Worm (Caenorhabditis elegans) whole organism, young adult: ENCODE measurements around the gene srlf-2.

Experiments
- B0261.1 ChIP-seq: sonication (generic microtip); optimal IDR thresholded peaks from 2 replicates; lab custom pipeline; 2016; ENCODE audit warnings: mild to moderate bottlenecking, missing genetic modification characterization, moderate library complexity, missing compliant biosample characterization
- C06A6.2 ChIP-seq: fragments of 200-800 bp; sonication (Bioruptor generic); conservative IDR thresholded peaks from 2 replicates; pipeline ENCODE4 v1.3.6; 2022; ENCODE audit warnings: missing genetic modification characterization, missing compliant biosample characterization
- C17E4.6 ChIP-seq: fragments of 200-800 bp; sonication (Bioruptor generic); IDR thresholded peaks from 2 replicates; pipeline ENCODE4 v1.3.6; 2022; ENCODE audit warnings: missing genetic modification reagents, missing genetic modification characterization, missing compliant biosample characterization
- D2030.7 ChIP-seq: fragments of 200-800 bp; sonication (Bioruptor generic); IDR thresholded peaks from 2 replicates; pipeline ENCODE4 v1.3.6; 2022; ENCODE audit warnings: missing genetic modification reagents, missing genetic modification characterization, missing compliant biosample characterization
- F23B12.7 ChIP-seq: sonication (generic microtip); optimal IDR thresholded peaks from 2 replicates; lab custom pipeline; 2017; ENCODE audit warnings: missing genetic modification characterization, mild to moderate bottlenecking, missing compliant biosample characterization, antibody characterized with exemption, moderate library complexity; ENCODE audit not compliant: insufficient read depth
- F33H1.4 ChIP-seq: fragments of 200-800 bp; sonication (Bioruptor generic); IDR thresholded peaks from 2 replicates; pipeline ENCODE4 v1.3.6; 2022; ENCODE audit warnings: missing genetic modification reagents, missing genetic modification characterization, missing compliant biosample characterization
- F37B4.10 ChIP-seq: fragments of 200-800 bp; sonication (Bioruptor generic); IDR thresholded peaks from 2 replicates; pipeline ENCODE4 v1.3.6; 2022; ENCODE audit warnings: missing genetic modification characterization, missing compliant biosample characterization
- F39B2.1 ChIP-seq: fragments of 200-800 bp; sonication (Bioruptor generic); IDR thresholded peaks from 2 replicates; pipeline ENCODE4 v1.3.6; 2022; ENCODE audit warnings: missing genetic modification reagents, missing genetic modification characterization, missing compliant biosample characterization
- Y53G8AR.9 ChIP-seq: fragments of 200-800 bp; sonication (Bioruptor generic); conservative IDR thresholded peaks from 2 replicates; pipeline ENCODE4 v1.3.6; 2022; ENCODE audit warnings: missing genetic modification reagents, missing genetic modification characterization, missing compliant biosample characterization
- athp-1 ChIP-seq: sonication (generic microtip); optimal IDR thresholded peaks from 2 replicates; lab custom pipeline; 2017; ENCODE audit warnings: mild to moderate bottlenecking, missing genetic modification characterization, missing compliant biosample characterization
- attf-5 ChIP-seq: fragments of 200-800 bp; sonication (Bioruptor generic); optimal IDR thresholded peaks from 2 replicates; lab custom pipeline; 2018; ENCODE audit warnings: mild to moderate bottlenecking, missing genetic modification characterization, missing compliant biosample characterization
- attf-6 ChIP-seq: fragments of 200-800 bp; sonication (Bioruptor generic); IDR thresholded peaks from 2 replicates; pipeline ENCODE4 v1.3.6; 2022; ENCODE audit warnings: missing genetic modification reagents, missing genetic modification characterization, missing compliant biosample characterization
- bed-2 ChIP-seq: fragments of 200-800 bp; sonication (Bioruptor generic); IDR thresholded peaks from 2 replicates; pipeline ENCODE4 v1.3.6; 2022; ENCODE audit warnings: missing genetic modification reagents, missing genetic modification characterization, missing compliant biosample characterization
- ccch-3 ChIP-seq: fragments of 200-800 bp; sonication (Bioruptor generic); optimal IDR thresholded peaks from 2 replicates; lab custom pipeline; 2018; ENCODE audit warnings: mild to moderate bottlenecking, missing genetic modification characterization, missing compliant biosample characterization
- cebp-2 ChIP-seq: fragments of 200-800 bp; sonication (Bioruptor generic); IDR thresholded peaks from 2 replicates; pipeline ENCODE4 v1.3.6; 2022; ENCODE audit warnings: missing genetic modification characterization, missing compliant biosample characterization
- ceh-58 ChIP-seq: fragments of 200-800 bp; sonication (Bioruptor generic); IDR thresholded peaks from 2 replicates; pipeline ENCODE4 v1.3.6; 2022; ENCODE audit warnings: missing genetic modification characterization, missing compliant biosample characterization
- ceh-91 ChIP-seq: fragments of 200-800 bp; sonication (Bioruptor generic); IDR thresholded peaks from 2 replicates; pipeline ENCODE4 v1.3.6; 2022; ENCODE audit warnings: missing genetic modification reagents, missing genetic modification characterization, missing compliant biosample characterization
- dpl-1 ChIP-seq: fragments of 150-350 bp; optimal IDR thresholded peaks from 2 replicates; lab custom pipeline; 2014; ENCODE audit warnings: missing biosample characterization, missing genetic modification reagents, missing genetic modification characterization
- efl-1 ChIP-seq: fragments of 150-350 bp; optimal IDR thresholded peaks from 2 replicates; lab custom pipeline; 2014; ENCODE audit warnings: missing biosample characterization, missing genetic modification reagents, missing genetic modification characterization
- fkh-3 ChIP-seq: sonication (generic microtip); optimal IDR thresholded peaks from 2 replicates; lab custom pipeline; 2016; ENCODE audit warnings: mild to moderate bottlenecking, missing genetic modification characterization, missing compliant biosample characterization
- hlh-12 ChIP-seq: sonication (generic microtip); optimal IDR thresholded peaks from 2 replicates; lab custom pipeline; 2016; ENCODE audit warnings: missing genetic modification characterization, missing compliant biosample characterization
- let-607 ChIP-seq, 2 experiments: fragments of 200-800 bp in 1 of 2; sonication (Bioruptor generic) in 1 of 2; sonication (generic microtip) in 1 of 2; optimal IDR thresholded peaks; 2 replicates each; lab custom pipeline; 2016 to 2018; ENCODE audit warnings: mild to moderate bottlenecking in 2 of 2, missing compliant biosample characterization in 2 of 2, missing genetic modification characterization in 2 of 2, moderate library complexity in 2 of 2, missing genotype in 1 of 2
- lin-26 ChIP-seq: fragments of 200-800 bp; sonication (Bioruptor generic); IDR thresholded peaks from 2 replicates; pipeline ENCODE4 v1.3.6; 2022; ENCODE audit warnings: missing genetic modification reagents, missing genetic modification characterization, missing compliant biosample characterization
- lir-1 ChIP-seq: fragments of 200-800 bp; sonication (Bioruptor generic); conservative IDR thresholded peaks from 2 replicates; pipeline ENCODE4 v1.3.6; 2022; ENCODE audit warnings: missing genetic modification reagents, missing genetic modification characterization, missing compliant biosample characterization
- lsl-1 ChIP-seq: fragments of 200-800 bp; sonication (Bioruptor generic); optimal IDR thresholded peaks from 2 replicates; lab custom pipeline; 2018; ENCODE audit warnings: mild to moderate bottlenecking, missing genetic modification characterization, moderate library complexity, missing compliant biosample characterization
- madf-6 ChIP-seq: fragments of 200-800 bp; sonication (Bioruptor generic); IDR thresholded peaks from 2 replicates; pipeline ENCODE4 v1.3.6; 2022; ENCODE audit warnings: missing genetic modification reagents, missing genetic modification characterization, missing compliant biosample characterization
- madf-8 ChIP-seq: fragments of 200-800 bp; sonication (Bioruptor generic); conservative IDR thresholded peaks from 2 replicates; pipeline ENCODE4 v1.3.6; 2022; ENCODE audit warnings: missing genetic modification reagents, missing genetic modification characterization, missing compliant biosample characterization
- nfyb-1 ChIP-seq: fragments of 200-800 bp; sonication (Bioruptor generic); IDR thresholded peaks from 2 replicates; pipeline ENCODE4 v1.3.6; 2022; ENCODE audit warnings: missing genetic modification reagents, missing genetic modification characterization, missing compliant biosample characterization
- nhr-90 ChIP-seq: sonication (generic microtip); optimal IDR thresholded peaks from 2 replicates; lab custom pipeline; 2016; ENCODE audit warnings: missing genotype, mild to moderate bottlenecking, missing genetic modification characterization, missing compliant biosample characterization
- repo-1 ChIP-seq: sonication (generic microtip); optimal IDR thresholded peaks from 2 replicates; lab custom pipeline; 2017; ENCODE audit warnings: mild to moderate bottlenecking, missing genetic modification characterization, missing compliant biosample characterization
- rpc-1 ChIP-seq, 2 experiments: fragments of 150-350 bp in 1 of 2; sonication (generic microtip) in 1 of 2; optimal IDR thresholded peaks; 2 replicates each; lab custom pipeline; 2014 to 2018; ENCODE audit warnings: missing biosample characterization in 1 of 2, missing genetic modification characterization in 1 of 2, missing genetic modification reagents in 1 of 2, missing genotype in 1 of 2
- sdz-38 ChIP-seq: sonication (generic microtip); optimal IDR thresholded peaks from 2 replicates; lab custom pipeline; 2016; ENCODE audit warnings: missing genotype, missing genetic modification characterization, missing compliant biosample characterization
- snpc-1.3 ChIP-seq: sonication (generic microtip); optimal IDR thresholded peaks from 2 replicates; lab custom pipeline; 2017; ENCODE audit warnings: missing genetic modification characterization, mild to moderate bottlenecking, missing compliant biosample characterization, antibody characterized with exemption, moderate library complexity, missing genotype, missing genetic modification reagents; ENCODE audit not compliant: insufficient read depth
- snpc-4 ChIP-seq, 5 experiments: fragments of 150-350 bp in 1 of 5; sonication (generic microtip) in 4 of 5; optimal IDR thresholded peaks; 2 replicates each; lab custom pipeline; 2014 to 2018; ENCODE audit warnings: missing genetic modification characterization in 5 of 5, missing biosample characterization in 3 of 5, antibody characterized with exemption in 2 of 5, mild to moderate bottlenecking in 2 of 5, missing compliant biosample characterization in 2 of 5, missing genotype in 2 of 5, moderate library complexity in 2 of 5, missing genetic modification reagents in 1 of 5
- tbp1 ChIP-seq: fragments of 200-800 bp; sonication (Bioruptor generic); optimal IDR thresholded peaks from 2 replicates; lab custom pipeline; 2018; ENCODE audit warnings: mild to moderate bottlenecking, missing genetic modification characterization, missing compliant biosample characterization
- tlf-1 ChIP-seq: fragments of 200-800 bp; sonication (Bioruptor generic); optimal IDR thresholded peaks from 2 replicates; lab custom pipeline; 2018; ENCODE audit warnings: mild to moderate bottlenecking, missing genetic modification characterization, missing compliant biosample characterization
- unc-130 ChIP-seq: sonication (generic microtip); optimal IDR thresholded peaks from 2 replicates; lab custom pipeline; 2016; ENCODE audit warnings: missing genetic modification reagents, missing genetic modification characterization, missing compliant biosample characterization
- unc-62 ChIP-seq: fragments of 150-350 bp; optimal IDR thresholded peaks from 2 replicates; lab custom pipeline; 2014; ENCODE audit warnings: missing biosample characterization, missing genetic modification reagents, missing genetic modification characterization
- zfh-2 ChIP-seq: fragments of 200-800 bp; sonication (Bioruptor generic); conservative IDR thresholded peaks from 2 replicates; pipeline ENCODE4 v1.3.6; 2022; ENCODE audit warnings: missing genetic modification reagents, missing genetic modification characterization, missing compliant biosample characterization
- ztf-22 ChIP-seq: fragments of 200-800 bp; sonication (Bioruptor generic); optimal IDR thresholded peaks from 2 replicates; lab custom pipeline; 2018; ENCODE audit warnings: mild to moderate bottlenecking, missing genetic modification characterization, moderate library complexity, missing compliant biosample characterization
- ztf-25 ChIP-seq: fragments of 200-800 bp; sonication (Bioruptor generic); IDR thresholded peaks from 2 replicates; pipeline ENCODE4 v1.3.6; 2022; ENCODE audit warnings: missing genetic modification reagents, missing genetic modification characterization, missing compliant biosample characterization
- ztf-28 ChIP-seq: fragments of 200-800 bp; sonication (Bioruptor generic); IDR thresholded peaks from 2 replicates; pipeline ENCODE4 v1.3.6; 2022; ENCODE audit warnings: missing genetic modification reagents, missing genetic modification characterization, missing compliant biosample characterization

Gene srlf-2

DNA sequence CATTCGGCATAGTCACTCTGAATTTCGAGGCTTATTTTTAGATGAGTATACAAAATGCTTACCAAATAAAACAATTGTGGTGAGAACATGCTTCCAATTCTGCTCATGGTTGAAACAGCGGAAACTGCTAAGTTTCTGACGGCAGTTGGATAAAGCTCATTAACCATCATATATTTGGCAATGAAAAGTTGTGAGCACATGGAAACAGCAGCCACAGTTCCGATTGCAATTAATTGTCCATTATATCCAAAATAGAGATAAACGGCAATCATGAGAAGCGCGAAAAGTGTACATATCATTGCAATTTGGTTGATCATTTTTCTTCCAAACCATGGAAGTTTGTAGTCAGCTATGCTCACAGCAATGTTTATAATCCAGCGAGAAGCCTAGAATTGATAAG lies 28.8 kb upstream of the srlf-2 start:
- TF ChIP-seq F39B2.1 (no peak), madf-6 (GFP tag; lab: Robert Waterston, UW) (no peak), D2030.7 (GFP tag; lab: Robert Waterston, UW) (no peak), fkh-3 (no peak), zfh-2 (GFP tag; lab: Robert Waterston, UW) (no peak)

DNA sequence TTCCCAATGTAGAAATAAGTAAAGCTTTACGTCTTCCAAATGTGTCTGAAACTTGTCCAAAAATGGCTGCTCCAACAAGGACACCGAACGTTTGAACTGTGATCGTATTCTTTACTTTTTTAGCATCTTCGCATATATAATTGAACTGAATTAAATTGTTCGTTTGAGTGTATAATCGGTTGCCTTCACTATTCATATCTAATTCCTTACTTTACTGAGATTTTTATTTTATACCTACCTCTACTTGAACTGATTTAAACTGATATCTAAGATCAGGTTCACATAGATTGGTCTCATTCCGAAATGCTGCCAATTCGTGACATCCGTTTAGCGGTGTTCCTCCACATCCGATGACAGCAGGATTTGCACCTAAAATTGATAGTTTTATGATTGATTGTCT lies 27.6 kb upstream of the srlf-2 start:
- no peak for TF ChIP-seq F33H1.4 (GFP tag; lab: Robert Waterston, UW)
- no peak for TF ChIP-seq snpc-1.3
- TF ChIP-seq C17E4.6 (GFP tag; lab: Robert Waterston, UW), result no peak
- TF ChIP-seq nfyb-1 (GFP tag; lab: Robert Waterston, UW), result no peak
- TF ChIP-seq cebp-2 (GFP tag; lab: Robert Waterston, UW), result no peak
- no peak for TF ChIP-seq nhr-90 (tag; lab: Kevin White, UChicago)
- TF ChIP-seq sdz-38 (tag; lab: Kevin White, UChicago), result no peak
- TF ChIP-seq efl-1 (GFP tag; lab: Kevin White, UChicago), result no peak
- TF ChIP-seq rpc-1 (optimal IDR thresholded peaks at IDR 0.05; lab: Kevin White, UChicago), result no peak
- TF ChIP-seq rpc-1 (tag; optimal IDR thresholded peaks at IDR 0.05; lab: Kevin White, UChicago), result no peak
- TF ChIP-seq lin-26 (GFP tag; lab: Robert Waterston, UW), result no peak
- TF ChIP-seq attf-5 (GFP tag; lab: Kevin White, UChicago), result no peak
- no peak for TF ChIP-seq attf-6 (GFP tag; lab: Robert Waterston, UW)
- TF ChIP-seq ztf-28 (GFP tag; lab: Robert Waterston, UW), result no peak
- no peak for TF ChIP-seq dpl-1 (GFP tag; lab: Kevin White, UChicago)
- no peak for TF ChIP-seq bed-2 (GFP tag; lab: Robert Waterston, UW)
- TF ChIP-seq hlh-12 (tag; lab: Kevin White, UChicago), result no peak
- TF ChIP-seq ceh-58 (GFP tag; lab: Robert Waterston, UW), result no peak
- no peak for TF ChIP-seq let-607 (tag; optimal IDR thresholded peaks at IDR 0.05; lab: Kevin White, UChicago)
- TF ChIP-seq snpc-4 (GFP tag; optimal IDR thresholded peaks at IDR 0.05; lab: Kevin White, UChicago), result no peak
- TF ChIP-seq snpc-4 (tag; optimal IDR thresholded peaks at IDR 0.05; lab: Kevin White, UChicago), result no peak
- no peak for TF ChIP-seq F37B4.10 (GFP tag; lab: Robert Waterston, UW)

DNA sequence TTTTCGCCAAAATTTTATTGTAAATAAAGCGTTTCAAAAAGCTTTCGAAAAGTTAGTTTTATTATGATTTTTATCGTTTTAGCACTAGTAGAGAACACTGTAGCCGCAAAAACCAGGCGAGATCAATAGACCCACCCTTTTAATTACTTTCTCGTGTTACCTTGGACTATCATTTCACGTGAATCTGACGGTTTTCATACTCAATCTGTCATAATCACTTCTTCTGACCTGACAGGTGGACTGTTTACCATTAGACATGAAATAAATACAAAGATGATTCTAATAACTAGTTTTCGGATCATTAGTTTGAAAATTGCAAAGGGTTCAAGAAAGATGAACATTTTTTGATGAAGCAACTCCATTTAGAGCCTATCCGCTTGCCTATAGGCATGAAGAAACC lies 26.9 kb upstream of the srlf-2 start:
- TF ChIP-seq lir-1, result no peak
- TF ChIP-seq madf-6 (GFP tag; lab: Robert Waterston, UW), result no peak
- peak; percentile 43 for TF ChIP-seq unc-62 (GFP tag; lab: Kevin White, UChicago)
- no peak for TF ChIP-seq madf-8 (GFP tag; lab: Robert Waterston, UW)

DNA sequence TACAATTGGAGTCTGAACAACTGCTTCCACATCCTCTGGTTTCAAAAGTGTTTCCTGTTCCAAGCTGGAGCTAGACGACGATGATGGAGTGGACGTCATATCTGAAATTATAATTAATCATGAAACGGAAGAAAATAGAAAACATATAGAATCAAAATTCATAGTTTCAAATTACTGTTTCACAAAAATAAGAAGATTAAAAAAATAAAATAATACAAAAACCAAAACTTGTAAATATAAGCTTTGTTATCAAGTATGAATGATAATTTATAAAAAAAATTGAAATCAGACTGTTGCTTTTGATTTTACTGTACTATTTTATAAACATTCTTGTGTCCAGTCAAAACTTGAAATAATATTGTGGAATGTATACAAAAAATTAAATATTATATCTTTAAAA lies 26.3 kb upstream of the srlf-2 start, which contains the start of gene str-176:
str-176 (minus strand) TSS at position 101 of the 400 bp plus-strand sequence.
- TF ChIP-seq ztf-25 (GFP tag; lab: Robert Waterston, UW) (no peak), tbp1 (GFP tag; lab: Kevin White, UChicago) (no peak), madf-6 (GFP tag; lab: Robert Waterston, UW) (no peak), tlf-1 (GFP tag; lab: Kevin White, UChicago) (no peak), ccch-3 (GFP tag; lab: Kevin White, UChicago) (no peak), F23B12.7 (tag; lab: Kevin White, UChicago) (no peak), nfyb-1 (GFP tag; lab: Robert Waterston, UW) (no peak), hlh-12 (tag; lab: Kevin White, UChicago) (no peak), ceh-91 (GFP tag; lab: Robert Waterston, UW) (no peak), F37B4.10 (GFP tag; lab: Robert Waterston, UW) (no peak), repo-1 (tag; lab: Kevin White, UChicago) (no peak), athp-1 (tag; lab: Kevin White, UChicago) (no peak), lsl-1 (GFP tag; lab: Kevin White, UChicago) (no peak), Y53G8AR.9 (GFP tag; lab: Robert Waterston, UW) (no peak), B0261.1 (tag; lab: Kevin White, UChicago) (no peak), ztf-22 (no peak), lin-26 (GFP tag; lab: Robert Waterston, UW) (no peak), bed-2 (GFP tag; lab: Robert Waterston, UW) (no peak), C06A6.2 (GFP tag; lab: Robert Waterston, UW) (no peak), unc-130 (GFP tag; lab: Kevin White, UChicago) (no peak)
- TF ChIP-seq, all 124 proteins: peak for 0
